Fruit fly (Drosophila melanogaster) whole organism, prepupa: Measurements from ENCODE around the gene ND-18.

Experiments used
- CG10631 ChIP-seq: fragments of 200-800 bp; sonication (Bioruptor generic); optimal IDR thresholded peaks from 2 replicates; lab custom pipeline; 2016; ENCODE audit warnings: missing biosample characterization, missing genetic modification characterization
- CG10669 ChIP-seq: fragments of 200-800 bp; sonication (Bioruptor generic); optimal IDR thresholded peaks from 3 replicates; lab custom pipeline; 2018; ENCODE audit warnings: missing biosample characterization, mild to moderate bottlenecking, missing genetic modification characterization, moderate library complexity
- CG11762 ChIP-seq: fragments of 200-800 bp; sonication (Bioruptor generic); optimal IDR thresholded peaks from 3 replicates; lab custom pipeline; 2016; ENCODE audit warnings: missing biosample characterization, missing genetic modification characterization; ENCODE audit not compliant: insufficient read depth
- CG11902 ChIP-seq: fragments of 200-800 bp; sonication (Bioruptor generic); optimal IDR thresholded peaks from 3 replicates; lab custom pipeline; 2016; ENCODE audit warnings: missing biosample characterization, missing genetic modification characterization
- CG15336 ChIP-seq: fragments of 200-800 bp; sonication (Bioruptor generic); IDR thresholded peaks from 2 replicates; pipeline ENCODE4 v1.3.6; 2022; ENCODE audit warnings: missing biosample characterization, missing genetic modification characterization
- CG1621 ChIP-seq: fragments of 200-800 bp; sonication (Bioruptor generic); optimal IDR thresholded peaks from 3 replicates; lab custom pipeline; 2018; ENCODE audit warnings: missing biosample characterization, mild to moderate bottlenecking, missing genetic modification characterization
- CG16779 ChIP-seq: fragments of 200-800 bp; sonication (Bioruptor generic); optimal IDR thresholded peaks from 3 replicates; lab custom pipeline; 2017; ENCODE audit warnings: missing biosample characterization, mild to moderate bottlenecking, missing genetic modification characterization
- CG32006 ChIP-seq: fragments of 200-800 bp; sonication (Bioruptor generic); optimal IDR thresholded peaks from 3 replicates; lab custom pipeline; 2017; ENCODE audit warnings: missing biosample characterization, mild to moderate bottlenecking, missing genetic modification characterization
- CG34406 ChIP-seq: fragments of 200-800 bp; sonication (Bioruptor generic); optimal IDR thresholded peaks from 3 replicates; lab custom pipeline; 2016; ENCODE audit warnings: missing biosample characterization, missing genetic modification characterization
- CG4318 ChIP-seq: fragments of 200-800 bp; sonication (Bioruptor generic); optimal IDR thresholded peaks from 3 replicates; lab custom pipeline; 2017; ENCODE audit warnings: missing biosample characterization, mild to moderate bottlenecking, missing genetic modification characterization
- CG6163 ChIP-seq: fragments of 200-800 bp; sonication (Bioruptor generic); IDR thresholded peaks from 3 replicates; pipeline ENCODE4 v1.3.6; 2022; ENCODE audit warnings: missing biosample characterization, missing genetic modification characterization
- CG6808 ChIP-seq: fragments of 200-800 bp; sonication (Bioruptor generic); optimal IDR thresholded peaks from 3 replicates; lab custom pipeline; 2017; ENCODE audit warnings: missing biosample characterization, missing genetic modification characterization, mild to moderate bottlenecking, moderate library complexity, missing genetic modification reagents
- CG7368 ChIP-seq: fragments of 200-800 bp; sonication (Bioruptor generic); optimal IDR thresholded peaks from 3 replicates; lab custom pipeline; 2016; ENCODE audit warnings: missing biosample characterization, missing genetic modification characterization
- CG8632 ChIP-seq: fragments of 200-800 bp; sonication (Bioruptor generic); optimal IDR thresholded peaks from 3 replicates; lab custom pipeline; 2016; ENCODE audit warnings: missing biosample characterization, missing genetic modification characterization
- CG9139 ChIP-seq: fragments of 200-800 bp; sonication (Bioruptor generic); optimal IDR thresholded peaks from 3 replicates; lab custom pipeline; 2017; ENCODE audit warnings: missing biosample characterization, mild to moderate bottlenecking, missing genetic modification characterization
- Eip75B ChIP-seq: fragments of 200-800 bp; sonication (Bioruptor generic); optimal IDR thresholded peaks from 3 replicates; lab custom pipeline; 2016; ENCODE audit warnings: missing biosample characterization, missing genetic modification characterization
- Eip93F ChIP-seq: fragments of 200-800 bp; sonication (Bioruptor generic); optimal IDR thresholded peaks from 2 replicates; lab custom pipeline; 2016; ENCODE audit warnings: missing biosample characterization, mild to moderate bottlenecking, missing genetic modification characterization
- Ets21C ChIP-seq: fragments of 200-800 bp; sonication (Bioruptor generic); optimal IDR thresholded peaks from 3 replicates; lab custom pipeline; 2016; ENCODE audit warnings: missing biosample characterization, missing genetic modification characterization
- Hr39 ChIP-seq: fragments of 200-800 bp; sonication (Bioruptor generic); optimal IDR thresholded peaks from 2 replicates; lab custom pipeline; 2016; ENCODE audit warnings: missing biosample characterization, missing genetic modification characterization
- Lpt ChIP-seq: fragments of 200-800 bp; sonication (Bioruptor generic); optimal IDR thresholded peaks from 3 replicates; lab custom pipeline; 2016; ENCODE audit warnings: missing biosample characterization, missing genetic modification characterization
- Met ChIP-seq: fragments of 200-800 bp; sonication (Bioruptor generic); optimal IDR thresholded peaks from 3 replicates; lab custom pipeline; 2016; ENCODE audit warnings: missing biosample characterization, missing genetic modification characterization
- OdsH ChIP-seq: fragments of 200-800 bp; sonication (Bioruptor generic); optimal IDR thresholded peaks from 3 replicates; lab custom pipeline; 2016; ENCODE audit warnings: missing biosample characterization, missing genetic modification characterization
- Sox102F ChIP-seq: fragments of 200-800 bp; sonication (Bioruptor generic); optimal IDR thresholded peaks from 2 replicates; lab custom pipeline; 2016; ENCODE audit warnings: missing biosample characterization, mild to moderate bottlenecking, missing genetic modification characterization
- Sox14 ChIP-seq: fragments of 200-800 bp; sonication (Bioruptor generic); optimal IDR thresholded peaks from 3 replicates; lab custom pipeline; 2016; ENCODE audit warnings: missing biosample characterization, missing genetic modification characterization
- acj6 ChIP-seq: fragments of 200-800 bp; sonication (Bioruptor generic); optimal IDR thresholded peaks from 3 replicates; lab custom pipeline; 2016; ENCODE audit warnings: missing biosample characterization, missing genetic modification characterization
- cyc ChIP-seq: fragments of 200-800 bp; sonication (Bioruptor generic); optimal IDR thresholded peaks from 3 replicates; lab custom pipeline; 2016; ENCODE audit warnings: missing biosample characterization, missing genetic modification characterization
- dac ChIP-seq: fragments of 200-800 bp; sonication (Bioruptor generic); optimal IDR thresholded peaks from 2 replicates; lab custom pipeline; 2017; ENCODE audit warnings: missing biosample characterization, mild to moderate bottlenecking, missing genetic modification characterization
- dsx ChIP-seq: fragments of 200-800 bp; optimal IDR thresholded peaks from 3 replicates; lab custom pipeline; 2019; ENCODE audit warnings: missing biosample characterization, mild to moderate bottlenecking, missing genetic modification characterization, moderate library complexity; ENCODE audit not compliant: poor library complexity, severe bottlenecking
- eg ChIP-seq: fragments of 200-800 bp; sonication (Bioruptor generic); IDR thresholded peaks from 3 replicates; pipeline ENCODE4 v1.3.6; 2022; ENCODE audit warnings: missing biosample characterization, missing genetic modification characterization
- fd85E ChIP-seq: fragments of 200-800 bp; sonication (Bioruptor generic); optimal IDR thresholded peaks from 3 replicates; lab custom pipeline; 2016; ENCODE audit warnings: missing biosample characterization, missing genetic modification characterization
- lz ChIP-seq: fragments of 200-800 bp; sonication (Bioruptor generic); optimal IDR thresholded peaks from 3 replicates; lab custom pipeline; 2016; ENCODE audit warnings: missing biosample characterization, missing genetic modification characterization
- ss ChIP-seq, 2 experiments: fragments of 200-800 bp; sonication (Bioruptor generic); optimal IDR thresholded peaks; 2 replicates in 1 of 2; 3 replicates in 1 of 2; lab custom pipeline; 2017 to 2018; ENCODE audit warnings: mild to moderate bottlenecking in 2 of 2, missing biosample characterization in 2 of 2, missing genetic modification characterization in 2 of 2, moderate library complexity in 1 of 2
- svp ChIP-seq: fragments of 200-800 bp; sonication (Bioruptor generic); peaks from one replicate; lab custom pipeline; 2016; ENCODE audit warnings: missing biosample characterization, missing genetic modification characterization
- topi ChIP-seq: fragments of 200-800 bp; sonication (Bioruptor generic); optimal IDR thresholded peaks from 3 replicates; lab custom pipeline; 2016; ENCODE audit warnings: missing biosample characterization, missing genetic modification characterization
- vri ChIP-seq: fragments of 200-800 bp; sonication (Bioruptor generic); optimal IDR thresholded peaks from 3 replicates; lab custom pipeline; 2016; ENCODE audit warnings: missing biosample characterization, mild to moderate bottlenecking, missing genetic modification characterization

The ND-18 gene

DNA sequence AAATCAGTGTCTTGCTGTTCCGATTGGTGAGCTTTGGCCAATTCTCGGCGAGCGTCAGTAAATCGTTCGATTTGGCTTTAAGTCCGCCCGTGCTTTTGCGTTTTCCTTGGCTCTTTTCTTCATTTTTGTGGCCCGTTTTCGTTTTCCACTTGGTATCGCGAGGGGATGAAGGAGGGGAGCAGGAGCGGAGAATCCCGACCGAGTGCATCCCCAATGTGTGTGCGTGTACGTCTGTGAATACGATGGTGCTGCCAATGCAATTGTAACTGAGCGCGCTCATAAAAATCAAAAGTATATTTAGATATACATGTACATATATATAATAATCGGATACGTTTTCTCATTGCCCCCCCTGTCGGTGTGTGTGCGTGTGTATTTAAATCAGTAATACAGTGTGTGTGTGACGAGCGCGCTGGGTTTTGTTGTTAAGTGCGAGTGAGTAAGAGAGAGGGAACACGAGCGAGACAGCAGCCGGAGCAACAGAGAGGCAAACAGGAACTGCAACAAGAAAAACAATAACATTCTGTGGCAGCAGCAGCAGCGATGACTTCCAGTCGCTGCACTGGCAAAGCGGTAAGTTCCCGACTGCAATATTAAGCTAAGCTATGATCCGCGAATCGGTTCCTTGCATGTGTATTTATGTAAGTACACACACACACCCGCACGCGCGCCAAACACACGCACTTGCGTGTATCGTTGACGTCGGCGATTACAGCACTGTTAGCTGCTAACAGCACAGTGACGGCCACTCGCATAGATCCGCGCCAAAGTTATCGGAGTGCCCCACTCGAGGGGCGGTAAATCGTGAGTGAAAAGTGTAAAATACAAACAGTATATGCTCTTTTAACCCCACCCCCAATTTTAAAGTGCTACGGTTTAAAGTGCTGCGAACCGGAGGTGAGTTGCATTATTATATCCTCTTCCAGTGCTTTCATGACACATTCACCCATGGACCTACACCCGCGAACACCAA, 3.7 kb downstream of the ND-18 start (continued):
- TF ChIP-seq topi (GFP tag; lab: Kevin White, UChicago) (peak; percentile 69), CG11902 (GFP tag; lab: Kevin White, UChicago) (peak; percentile 43), CG6808 (GFP tag; lab: Kevin White, UChicago) (peak; percentile 57), CG1621 (peak; percentile 64), lz (GFP tag; lab: Kevin White, UChicago) (peak; percentile 65), CG34406 (GFP tag; lab: Kevin White, UChicago) (peak; percentile 26), fd85E (peak; percentile 19), Lpt (GFP tag; lab: Kevin White, UChicago) (peak; percentile 36), OdsH (peak; percentile 63), CG16779 (peak; percentile 12), ss (GFP tag; optimal IDR thresholded peaks at IDR 0.05; lab: Kevin White, UChicago) (peak; percentile 9 to 48), CG6163 (peak; percentile 61), CG10669 (GFP tag; lab: Kevin White, UChicago) (peak; percentile 59), CG4318 (GFP tag; lab: Kevin White, UChicago) (no peak), acj6 (GFP tag; lab: Kevin White, UChicago) (peak; percentile 64), CG7368 (GFP tag; lab: Kevin White, UChicago) (peak; percentile 55), Hr39 (peak; percentile 68)
- TF ChIP-seq, all 60 proteins: peak for 51

DNA sequence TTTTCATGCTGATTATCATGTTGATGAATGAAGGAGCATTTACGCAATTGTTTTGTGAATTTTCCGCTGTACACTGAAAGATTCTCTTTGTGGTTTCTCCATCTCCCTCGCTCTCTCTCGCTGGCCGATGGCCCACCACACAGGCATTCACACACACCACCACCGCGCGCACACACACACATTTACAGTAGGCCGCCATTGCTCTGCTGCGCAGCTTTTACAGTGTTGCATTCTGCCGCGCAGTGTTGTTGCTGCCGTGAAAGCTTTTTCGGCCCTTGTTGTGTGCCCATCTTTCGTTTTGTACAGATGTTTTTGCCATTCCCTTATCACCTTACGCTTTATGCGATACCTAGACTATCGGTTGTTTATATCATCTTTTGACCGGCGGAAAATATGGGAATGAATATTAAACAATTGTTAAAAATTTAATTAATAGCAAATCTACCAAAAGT, 4.6 kb downstream of the ND-18 start:
- TF ChIP-seq CG10631 (GFP tag; lab: Kevin White, UChicago) (no peak), vri (GFP tag; lab: Kevin White, UChicago) (peak; percentile 61), Hr39 (peak; percentile 14), svp (peak; percentile 61), CG1621 (peak; percentile 32), CG15336 (GFP tag; lab: Robert Waterston, UW) (no peak), CG4318 (GFP tag; lab: Kevin White, UChicago) (no peak), Sox102F (GFP tag; lab: Kevin White, UChicago) (peak; percentile 14), CG32006 (GFP tag; lab: Kevin White, UChicago) (no peak), CG7368 (GFP tag; lab: Kevin White, UChicago) (peak; percentile 31), CG6163 (peak; percentile 61), CG10669 (GFP tag; lab: Kevin White, UChicago) (no peak), dac (no peak), topi (GFP tag; lab: Kevin White, UChicago) (peak; percentile 26), Eip93F (GFP tag; lab: Kevin White, UChicago) (no peak), CG11762 (no peak), CG8632 (no peak), cyc (GFP tag; lab: Kevin White, UChicago) (peak; percentile 29), Met (GFP tag; lab: Kevin White, UChicago) (no peak), Sox14 (peak; percentile 6), lz (GFP tag; lab: Kevin White, UChicago) (no peak), CG6808 (GFP tag; lab: Kevin White, UChicago) (no peak), eg (GFP tag; lab: Robert Waterston, UW) (peak; percentile 28; the same call in 1 of the 3 replicates), CG11902 (GFP tag; lab: Kevin White, UChicago) (no peak), Eip75B (GFP tag; lab: Kevin White, UChicago) (peak; percentile 10), Ets21C (GFP tag; lab: Kevin White, UChicago) (no peak), CG9139 (GFP tag; lab: Kevin White, UChicago) (no peak), dsx (peak; percentile 53), ss (GFP tag; optimal IDR thresholded peaks at IDR 0.05; lab: Kevin White, UChicago) (peak in 1 of 2 experiments; percentile 12), fd85E (no peak)
